Worm (Caenorhabditis elegans): ENCODE data around the gene arrd-24.

Gene arrd-24

DNA sequence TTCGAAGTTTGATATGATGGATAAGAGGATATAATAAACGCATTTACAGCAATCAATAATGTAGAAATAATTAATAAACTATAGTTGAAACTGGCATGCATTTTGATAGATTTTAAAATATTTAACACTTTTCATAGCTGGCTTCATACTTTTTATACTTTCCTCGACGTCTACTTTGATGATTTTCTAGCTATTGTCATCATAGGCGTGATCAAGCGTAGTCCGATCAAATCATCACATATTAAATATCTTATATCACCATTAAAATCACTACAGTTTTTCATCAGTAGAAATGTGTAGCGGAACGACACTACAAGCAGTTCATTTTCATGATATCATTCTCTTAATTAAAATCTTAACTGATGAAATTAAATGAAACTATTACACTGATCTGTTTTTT is 35.0 kb upstream of the arrd-24 start, which contains the start of gene C04C11.25:
C04C11.25 (minus strand) TSS at position 101 of the 400 bp plus-strand sequence.
- TF ChIP-seq lin-13 (tag; optimal IDR thresholded peaks at IDR 0.05), result no peak
- no peak for TF ChIP-seq nhr-76 (tag; optimal IDR thresholded peaks at IDR 0.05)
- TF ChIP-seq lsy-2 (tag; optimal IDR thresholded peaks at IDR 0.05), result no peak
- no peak for TF ChIP-seq M03D4.4 (tag; optimal IDR thresholded peaks at IDR 0.05)

DNA sequence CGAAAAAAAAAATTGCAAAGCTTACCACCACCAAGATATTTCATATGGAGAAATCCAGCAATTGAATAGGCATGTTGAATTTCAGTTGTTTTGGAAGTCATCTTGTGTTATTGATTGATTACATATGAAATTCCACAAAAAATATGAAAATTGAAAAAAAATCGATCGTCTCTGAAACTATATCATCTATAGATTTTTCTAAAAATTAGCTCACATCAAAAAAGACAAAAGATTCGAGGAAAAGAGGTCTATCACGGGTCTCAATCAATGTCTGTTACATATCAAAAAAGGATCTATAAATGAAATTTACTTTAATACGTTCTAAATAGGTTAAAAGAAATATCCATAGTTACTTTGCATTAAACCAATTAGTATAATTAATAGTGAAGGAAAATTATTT is 32.1 kb upstream of the arrd-24 start, which contains the start of gene tbc-19:
tbc-19 (minus strand) TSS at position 101 of the 400 bp plus-strand sequence.
- TF ChIP-seq mep-1 (tag; optimal IDR thresholded peaks at IDR 0.05), result no peak
- no peak for TF ChIP-seq mls-2 (tag; optimal IDR thresholded peaks at IDR 0.05)
- TF ChIP-seq nhr-76 (tag; optimal IDR thresholded peaks at IDR 0.05), result no peak
- TF ChIP-seq blmp-1 (tag; optimal IDR thresholded peaks at IDR 0.05), result no peak
- no peak for TF ChIP-seq sem-2 (GFP tag; optimal IDR thresholded peaks at IDR 0.05)
- TF ChIP-seq M03D4.4 (tag; optimal IDR thresholded peaks at IDR 0.05), result no peak
- TF ChIP-seq ceh-39 (tag; optimal IDR thresholded peaks at IDR 0.05), result no peak
- no peak for TF ChIP-seq nhr-2 (tag; optimal IDR thresholded peaks at IDR 0.05)
- TF ChIP-seq pha-4 (tag; optimal IDR thresholded peaks at IDR 0.05), result no peak
- no peak for TF ChIP-seq mab-5 (tag; optimal IDR thresholded peaks at IDR 0.05)
- TF ChIP-seq snpc-4 (tag; optimal IDR thresholded peaks at IDR 0.05), result no peak
- TF ChIP-seq ces-1 (GFP tag; optimal IDR thresholded peaks at IDR 0.05), result no peak
- no peak for TF ChIP-seq unc-62 (GFP tag; optimal IDR thresholded peaks at IDR 0.05)
- TF ChIP-seq lsy-2 (tag; optimal IDR thresholded peaks at IDR 0.05), result no peak
- no peak for TF ChIP-seq cnd-1 (tag; optimal IDR thresholded peaks at IDR 0.05)

- TF ChIP-seq lsy-2 (tag; optimal IDR thresholded peaks at IDR 0.05) (no peak), nhr-12 (tag; optimal IDR thresholded peaks at IDR 0.05) (no peak), mls-2 (tag; optimal IDR thresholded peaks at IDR 0.05) (no peak), mep-1 (tag; optimal IDR thresholded peaks at IDR 0.05) (no peak), mab-5 (tag; optimal IDR thresholded peaks at IDR 0.05) (no peak), nhr-76 (tag; optimal IDR thresholded peaks at IDR 0.05) (no peak), ces-1 (GFP tag; optimal IDR thresholded peaks at IDR 0.05) (no peak), snpc-4 (tag; optimal IDR thresholded peaks at IDR 0.05) (no peak), cnd-1 (tag; optimal IDR thresholded peaks at IDR 0.05) (no peak), nhr-237 (tag; optimal IDR thresholded peaks at IDR 0.05) (no peak), lin-32 (GFP tag; optimal IDR thresholded peaks at IDR 0.05) (no peak), tbx-8 (GFP tag; optimal IDR thresholded peaks at IDR 0.05) (no peak), sptf-1 (tag; optimal IDR thresholded peaks at IDR 0.05) (no peak), ztf-11 (tag; optimal IDR thresholded peaks at IDR 0.05) (no peak), elt-3 (tag; optimal IDR thresholded peaks at IDR 0.05) (no peak), ceh-39 (tag; optimal IDR thresholded peaks at IDR 0.05) (no peak), nhr-28 (tag; optimal IDR thresholded peaks at IDR 0.05) (no peak), ham-2 (GFP tag; optimal IDR thresholded peaks at IDR 0.05) (no peak), unc-62 (GFP tag; optimal IDR thresholded peaks at IDR 0.05) (no peak), unc-120 (tag; optimal IDR thresholded peaks at IDR 0.05; ENCODE audit: poor library complexity, severe bottlenecking) (no peak)
These were observed 27.8 kb upstream of the arrd-24 start for ce11 chrX:14008130-14008529.

- TF ChIP-seq mab-5 (tag; optimal IDR thresholded peaks at IDR 0.05) (no peak), tbx-8 (GFP tag; optimal IDR thresholded peaks at IDR 0.05) (no peak), unc-39 (tag; optimal IDR thresholded peaks at IDR 0.05) (no peak), nhr-76 (tag; optimal IDR thresholded peaks at IDR 0.05) (no peak), snpc-4 (tag; optimal IDR thresholded peaks at IDR 0.05) (no peak), pha-4 (tag; optimal IDR thresholded peaks at IDR 0.05) (no peak), nhr-12 (tag; optimal IDR thresholded peaks at IDR 0.05) (no peak), elt-3 (tag; optimal IDR thresholded peaks at IDR 0.05) (no peak), ces-1 (GFP tag; optimal IDR thresholded peaks at IDR 0.05) (no peak), zip-8 (tag; optimal IDR thresholded peaks at IDR 0.05) (no peak), cnd-1 (tag; optimal IDR thresholded peaks at IDR 0.05) (no peak), flh-1 (GFP tag; optimal IDR thresholded peaks at IDR 0.05) (no peak), lsy-2 (tag; optimal IDR thresholded peaks at IDR 0.05) (no peak), nhr-2 (tag; optimal IDR thresholded peaks at IDR 0.05) (no peak), ham-2 (GFP tag; optimal IDR thresholded peaks at IDR 0.05) (no peak), nhr-28 (tag; optimal IDR thresholded peaks at IDR 0.05) (no peak), blmp-1 (tag; optimal IDR thresholded peaks at IDR 0.05) (no peak)
These were observed 23.2 kb upstream of the arrd-24 start for ce11 chrX:14003538-14003937.

ce11 chrX:14002739-14003138 is 22.4 kb upstream of the arrd-24 start:
- no peak for TF ChIP-seq bed-3 (GFP tag; optimal IDR thresholded peaks at IDR 0.05)
- no peak for TF ChIP-seq lsy-2 (tag; optimal IDR thresholded peaks at IDR 0.05)
- no peak for TF ChIP-seq unc-120 (tag; optimal IDR thresholded peaks at IDR 0.05; ENCODE audit: poor library complexity, severe bottlenecking)
- no peak for TF ChIP-seq drap-1 (GFP tag; optimal IDR thresholded peaks at IDR 0.05)
- TF ChIP-seq unc-62 (GFP tag; optimal IDR thresholded peaks at IDR 0.05), result no peak
- TF ChIP-seq blmp-1 (tag; optimal IDR thresholded peaks at IDR 0.05), result no peak
- no peak for TF ChIP-seq ztf-11 (tag; optimal IDR thresholded peaks at IDR 0.05)
- no peak for TF ChIP-seq mab-5 (tag; optimal IDR thresholded peaks at IDR 0.05)
- TF ChIP-seq cnd-1 (tag; optimal IDR thresholded peaks at IDR 0.05), result no peak
- no peak for TF ChIP-seq flh-1 (GFP tag; optimal IDR thresholded peaks at IDR 0.05)
- TF ChIP-seq ceh-39 (tag; optimal IDR thresholded peaks at IDR 0.05), result no peak
- TF ChIP-seq ces-1 (GFP tag; optimal IDR thresholded peaks at IDR 0.05), result no peak
- no peak for TF ChIP-seq ceh-83 (GFP tag; optimal IDR thresholded peaks at IDR 0.05)
